Worm (Caenorhabditis elegans): ENCODE data around the gene sqv-1.

The sqv-1 gene

DNA sequence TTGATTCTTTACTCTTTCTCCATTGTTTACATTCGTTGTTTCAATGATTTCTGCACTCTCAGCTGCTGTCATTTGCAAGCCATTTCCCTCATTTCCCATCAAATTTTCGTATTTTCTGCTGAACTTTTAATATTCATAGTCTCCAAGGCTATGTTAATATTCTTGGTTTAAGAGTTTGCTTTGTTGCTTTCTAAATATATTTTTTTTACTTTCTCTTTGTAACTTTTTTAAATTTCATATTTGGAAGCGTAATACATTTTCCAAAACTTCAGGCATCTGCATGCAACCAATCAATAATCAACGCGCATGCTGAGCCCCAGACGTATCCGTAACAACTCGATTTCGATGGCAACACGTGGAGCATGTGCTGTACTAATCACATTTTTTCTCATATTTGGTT lies at the start of gene sqv-1:
Gene sqv-1 (plus strand): TSS at position 301 of the 400 bp plus-strand sequence.
- TF ChIP-seq pha-4 (tag; optimal IDR thresholded peaks at IDR 0.05): peak; percentile 41
- TF ChIP-seq ceh-16 (tag; optimal IDR thresholded peaks at IDR 0.05): no peak
- TF ChIP-seq nhr-77 (tag; optimal IDR thresholded peaks at IDR 0.05): no peak

DNA sequence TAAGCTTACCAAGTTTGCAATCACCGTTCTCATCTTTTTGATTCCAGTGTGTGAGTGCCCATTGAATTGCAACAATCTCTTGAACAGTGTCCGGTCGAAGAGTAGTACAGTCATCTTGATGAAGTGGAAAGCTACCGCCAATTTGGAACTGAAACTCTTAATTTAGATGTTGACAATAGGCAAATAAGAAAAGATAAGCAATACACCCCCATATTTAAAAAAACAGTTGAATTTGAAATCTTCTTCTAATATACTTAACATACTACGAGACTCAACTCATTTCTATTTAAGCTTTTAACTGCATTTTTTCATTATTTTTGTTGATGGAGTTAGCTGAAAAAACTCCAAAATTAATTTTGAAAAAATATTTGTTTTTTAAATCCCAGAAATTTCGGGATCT lies 48.8 kb upstream of the sqv-1 start:
- TF ChIP-seq nhr-43 (tag; optimal IDR thresholded peaks at IDR 0.05; ENCODE audit: poor library complexity, severe bottlenecking): no peak
- TF ChIP-seq nhr-25 (tag; optimal IDR thresholded peaks at IDR 0.05): no peak
- no peak for TF ChIP-seq lsy-12 (tag; optimal IDR thresholded peaks at IDR 0.05)
- TF ChIP-seq hmg-11 (tag; optimal IDR thresholded peaks at IDR 0.05): no peak

DNA sequence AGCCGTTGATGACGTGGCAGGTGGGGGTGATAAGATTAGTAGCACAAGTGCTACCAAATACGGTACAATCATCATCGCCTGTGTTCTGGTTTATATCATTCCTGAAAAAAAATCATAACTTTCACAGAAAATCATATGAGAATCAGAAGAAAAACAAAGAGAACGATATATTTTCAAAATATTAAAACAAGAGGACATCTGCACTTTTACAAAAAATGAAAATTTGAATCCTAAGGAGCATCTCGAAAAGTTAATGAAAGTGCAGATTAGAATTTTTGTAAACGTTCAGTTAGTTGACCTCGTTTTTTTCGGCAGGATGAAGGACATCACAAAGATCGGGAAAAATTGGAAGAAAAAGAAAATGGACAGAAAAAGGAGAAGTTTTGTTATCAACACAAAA lies 48.1 kb upstream of the sqv-1 start, which contains the start of gene F35H10.10:
Gene F35H10.10 (minus strand): TSS at position 101 of the 400 bp plus-strand sequence.
- TF ChIP-seq nhr-23 (tag; optimal IDR thresholded peaks at IDR 0.05): peak; percentile 21
- no peak for TF ChIP-seq nhr-237 (tag; optimal IDR thresholded peaks at IDR 0.05)

DNA sequence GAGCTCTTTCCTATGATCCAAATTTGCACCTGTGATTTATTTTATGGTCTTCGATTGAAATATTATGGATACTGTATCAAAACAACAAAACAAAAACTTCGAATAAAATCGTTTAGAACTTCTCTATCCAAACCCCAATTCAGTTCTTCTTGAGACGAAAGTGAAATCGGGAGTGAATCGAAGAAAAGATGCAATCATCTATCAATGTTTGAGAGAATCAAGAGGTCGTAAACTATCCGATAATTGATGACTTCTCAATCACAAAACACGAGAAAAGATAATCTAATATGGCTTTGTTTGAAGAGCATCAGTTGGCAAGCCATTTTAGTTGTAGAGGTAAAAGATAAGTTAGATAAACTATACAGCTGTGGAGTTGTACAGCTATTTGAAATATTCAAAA lies 43.1 kb upstream of the sqv-1 start:
- TF ChIP-seq nhr-23 (tag; optimal IDR thresholded peaks at IDR 0.05) (peak; percentile 34), ceh-16 (tag; optimal IDR thresholded peaks at IDR 0.05) (no peak)

DNA sequence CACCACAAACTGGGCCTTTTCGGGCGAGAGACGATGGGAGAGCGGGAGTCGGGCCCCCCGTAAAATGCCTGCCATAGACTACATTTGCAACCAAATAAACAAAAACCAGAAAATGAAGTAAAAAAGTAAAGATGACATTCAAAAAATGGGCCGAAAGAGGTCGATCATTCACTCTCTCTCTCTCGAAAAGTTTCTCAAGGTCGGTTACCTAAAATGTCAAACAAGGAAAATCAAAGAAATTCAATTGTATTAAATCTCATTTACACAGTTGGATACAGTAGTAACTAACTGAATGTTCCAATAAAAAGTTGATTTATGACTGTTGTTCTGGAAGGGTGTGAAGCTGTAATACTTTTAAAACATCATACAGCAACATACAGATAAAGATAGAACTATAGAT lies 42.1 kb upstream of the sqv-1 start:
- TF ChIP-seq aly-2 (tag; optimal IDR thresholded peaks at IDR 0.05): no peak
- TF ChIP-seq nhr-25 (tag; optimal IDR thresholded peaks at IDR 0.05): peak; percentile 27
- TF ChIP-seq nhr-11 (tag; optimal IDR thresholded peaks at IDR 0.05): no peak

DNA sequence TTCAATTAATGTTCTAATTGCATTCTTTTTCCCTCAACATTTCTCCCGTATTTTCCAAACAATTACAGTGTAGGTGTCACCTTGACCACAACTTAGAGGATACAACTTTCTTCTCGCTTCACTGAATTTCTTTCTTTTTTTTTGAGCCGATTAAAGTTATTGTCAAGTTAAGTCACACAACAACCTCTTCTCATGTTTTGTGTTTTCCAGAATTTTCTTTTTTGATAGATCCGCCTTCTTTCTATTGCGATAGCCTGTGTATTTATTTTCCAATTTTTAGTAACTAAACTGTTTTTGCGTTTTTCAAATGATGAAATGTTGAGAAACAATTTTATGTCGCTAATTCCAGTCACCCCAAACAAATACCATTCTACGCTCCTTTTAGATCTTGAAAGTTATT lies 35.2 kb upstream of the sqv-1 start, which contains the start of gene F35H10.3:
Gene F35H10.3 (plus strand): TSS at position 301 of the 400 bp plus-strand sequence.
- no peak for TF ChIP-seq nhr-237 (tag; optimal IDR thresholded peaks at IDR 0.05)

DNA sequence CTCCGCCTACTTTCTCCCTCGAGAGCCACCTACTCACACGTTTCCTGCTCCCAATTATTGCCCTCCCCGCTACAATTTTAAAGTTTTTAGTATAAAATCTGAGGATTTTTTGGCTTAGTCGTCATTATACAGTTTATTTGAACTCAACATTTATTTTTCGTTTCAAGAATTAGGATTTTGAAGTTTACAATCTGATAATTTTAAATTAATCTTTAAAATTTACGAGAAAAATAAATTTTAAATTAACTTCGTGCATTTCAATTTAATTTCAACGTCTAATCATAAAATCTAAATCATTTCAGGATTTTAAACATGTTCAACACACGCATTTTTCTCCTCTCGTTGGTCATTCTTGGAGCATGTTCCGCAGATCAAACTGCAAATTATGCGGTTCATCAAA lies 32.0 kb upstream of the sqv-1 start, which contains the start of gene F35H10.2:
Gene F35H10.2 (plus strand): TSS at position 301 of the 400 bp plus-strand sequence.
- TF ChIP-seq pqm-1 (tag; optimal IDR thresholded peaks at IDR 0.05) (no peak), eor-1 (tag; optimal IDR thresholded peaks at IDR 0.05) (no peak), nhr-76 (tag; optimal IDR thresholded peaks at IDR 0.05) (no peak), R02D3.7 (tag; optimal IDR thresholded peaks at IDR 0.05) (no peak), hmg-11 (tag; optimal IDR thresholded peaks at IDR 0.05) (no peak), elt-1 (tag; optimal IDR thresholded peaks at IDR 0.05) (no peak), zag-1 (tag; optimal IDR thresholded peaks at IDR 0.05) (no peak), skn-1 (tag; optimal IDR thresholded peaks at IDR 0.05) (no peak), fkh-10 (GFP tag; optimal IDR thresholded peaks at IDR 0.05) (no peak), pha-4 (tag; optimal IDR thresholded peaks at IDR 0.05) (no peak), egl-5 (tag; optimal IDR thresholded peaks at IDR 0.05) (no peak), ceh-9 (tag; optimal IDR thresholded peaks at IDR 0.05) (no peak)

DNA sequence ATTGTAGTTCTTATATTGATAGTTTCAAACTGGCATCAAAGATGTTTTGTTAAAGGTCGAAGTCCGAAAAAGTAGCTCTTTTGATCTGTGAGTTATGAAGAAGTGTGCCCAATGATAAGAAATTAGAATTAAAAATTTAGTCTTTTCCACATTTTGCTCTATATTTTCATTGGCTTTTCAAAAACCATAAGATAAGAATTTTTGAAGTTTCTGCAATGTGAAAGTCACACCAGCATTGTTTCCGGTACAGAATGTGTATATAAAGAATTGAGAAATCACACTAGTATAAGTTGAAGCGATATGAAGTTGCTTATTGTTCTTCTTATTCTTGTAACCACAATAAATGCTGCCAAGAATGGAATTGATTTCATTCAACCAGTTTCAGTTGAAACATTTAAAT lies 28.4 kb upstream of the sqv-1 start, which contains the start of gene lys-10:
Gene lys-10 (plus strand): TSS at position 301 of the 400 bp plus-strand sequence.
- TF ChIP-seq elt-3 (tag; optimal IDR thresholded peaks at IDR 0.05) (no peak), elt-2 (tag; optimal IDR thresholded peaks at IDR 0.05) (no peak), nhr-76 (tag; optimal IDR thresholded peaks at IDR 0.05) (no peak), ceh-28 (tag; optimal IDR thresholded peaks at IDR 0.05) (no peak), pqm-1 (tag; optimal IDR thresholded peaks at IDR 0.05) (no peak), nhr-43 (tag; optimal IDR thresholded peaks at IDR 0.05; ENCODE audit: poor library complexity, severe bottlenecking) (no peak), daf-12 (tag; optimal IDR thresholded peaks at IDR 0.05) (no peak), eor-1 (tag; optimal IDR thresholded peaks at IDR 0.05) (no peak), skn-1 (tag; optimal IDR thresholded peaks at IDR 0.05) (no peak), unc-39 (tag; optimal IDR thresholded peaks at IDR 0.05) (no peak), ceh-82 (tag; optimal IDR thresholded peaks at IDR 0.05) (no peak), egl-27 (tag; optimal IDR thresholded peaks at IDR 0.05) (no peak)

Data from whole organism, L3 larva.